Worm (Caenorhabditis elegans): ENCODE measurements around the gene srh-23.

DNA sequence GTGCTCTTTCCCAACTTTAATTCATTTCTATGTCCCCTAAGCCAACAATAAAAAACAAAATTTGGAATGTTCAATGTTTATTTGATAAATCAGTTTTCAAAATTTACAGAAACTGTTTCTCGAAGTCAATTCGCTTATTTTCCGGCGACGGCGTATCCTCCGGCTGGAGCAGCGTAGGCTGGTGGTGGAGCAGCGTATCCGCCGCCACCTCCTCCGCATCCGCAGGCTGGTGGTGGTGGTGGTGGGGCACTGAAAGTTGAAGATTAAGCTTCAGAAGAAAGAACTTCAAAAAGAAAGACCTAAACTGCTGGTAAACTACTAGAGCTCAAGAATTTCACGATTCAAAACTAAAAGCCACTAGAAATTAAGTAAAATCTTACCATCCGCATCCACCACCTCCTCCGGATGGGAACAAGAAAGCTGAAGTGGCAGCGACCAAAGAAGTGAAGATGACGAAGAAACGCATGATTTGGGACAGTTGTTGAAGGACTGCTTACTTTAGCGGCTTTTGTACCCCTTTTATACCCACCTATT, 2.7 kb upstream of the srh-23 start, which contains the start of gene C02E7.7:
- TF ChIP-seq daf-19 (GFP tag; conservative IDR thresholded peaks at IDR 0.05) (no peak), ztf-11 (tag; optimal IDR thresholded peaks at IDR 0.05) (no peak), lin-38 (GFP tag; IDR thresholded peaks at IDR 0.05) (no peak), nhr-237 (tag; optimal IDR thresholded peaks at IDR 0.05) (no peak), daf-8 (GFP tag; IDR thresholded peaks at IDR 0.05) (no peak), nhr-11 (tag; optimal IDR thresholded peaks at IDR 0.05) (no peak), Y105C5A.15 (GFP tag; IDR thresholded peaks at IDR 0.05) (no peak), egl-27 (tag; optimal IDR thresholded peaks at IDR 0.05) (no peak), mep-1 (tag; optimal IDR thresholded peaks at IDR 0.05) (no peak), gei-8 (GFP tag; optimal IDR thresholded peaks at IDR 0.05) (no peak), nhr-10 (tag; optimal IDR thresholded peaks at IDR 0.05) (no peak), dpl-1 (GFP tag; optimal IDR thresholded peaks at IDR 0.05) (no peak), pha-4 (GFP tag; IDR thresholded peaks at IDR 0.05) (no peak), pha-4 (tag; optimal IDR thresholded peaks at IDR 0.05) (no peak), zag-1 (tag; optimal IDR thresholded peaks at IDR 0.05) (no peak)
